Fruit fly (Drosophila melanogaster): Measurements from ENCODE around the gene CG4194.

DNA sequence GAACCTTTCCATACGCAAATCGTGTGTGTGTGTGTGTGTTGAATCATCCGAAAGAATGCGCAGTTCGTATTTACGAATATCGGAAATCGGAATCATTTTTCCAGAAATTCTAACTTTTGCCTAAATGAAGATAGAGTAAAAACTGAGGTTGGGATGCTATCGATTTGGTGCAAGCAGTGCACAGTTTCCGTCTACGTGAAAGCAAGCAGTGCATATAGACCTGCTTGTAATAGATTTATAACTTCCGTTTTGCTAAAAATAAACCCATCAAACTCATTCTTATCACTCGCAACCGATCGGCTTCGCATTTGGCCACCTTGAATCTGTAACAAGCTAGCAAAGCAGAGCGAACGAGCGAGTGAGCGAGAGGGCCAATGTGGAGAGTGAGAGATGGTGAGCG is 38.0 kb downstream of the CG4194 start:
- no peak for TF ChIP-seq CG14655 (GFP tag; optimal IDR thresholded peaks at IDR 0.05)
- no peak for TF ChIP-seq CG17806 (tag; optimal IDR thresholded peaks at IDR 0.05)
- TF ChIP-seq CG10348 (GFP tag; IDR thresholded peaks at IDR 0.05) = no peak
- TF ChIP-seq CG15710 (tag; optimal IDR thresholded peaks at IDR 0.05) = no peak

Data from whole organism, pupa.